Worm (Caenorhabditis elegans) whole organism, late embryonic: Measurements from ENCODE around the gene nhr-205.

Experiments used
- K02D7.2 ChIP-seq: sonication (generic microtip); optimal IDR thresholded peaks from 2 replicates; lab custom pipeline; 2017; ENCODE audit warnings: mild to moderate bottlenecking, missing genetic modification characterization, missing compliant biosample characterization
- T23F11.4 ChIP-seq: fragments of 200-800 bp; sonication (Bioruptor generic); optimal IDR thresholded peaks from 2 replicates; lab custom pipeline; 2018; ENCODE audit warnings: mild to moderate bottlenecking, missing genetic modification characterization, missing compliant biosample characterization
- ahr-1 ChIP-seq: sonication (generic microtip); optimal IDR thresholded peaks from 2 replicates; lab custom pipeline; 2016; ENCODE audit warnings: missing genetic modification characterization, missing compliant biosample characterization
- ceh-19 ChIP-seq: fragments of 200-800 bp; sonication (Bioruptor generic); optimal IDR thresholded peaks from 2 replicates; lab custom pipeline; 2018; ENCODE audit warnings: mild to moderate bottlenecking, missing genetic modification characterization, missing compliant biosample characterization
- ceh-2 ChIP-seq: sonication (generic microtip); optimal IDR thresholded peaks from 2 replicates; lab custom pipeline; 2016; ENCODE audit warnings: missing genotype, missing genetic modification characterization, missing compliant biosample characterization
- ceh-22 ChIP-seq: sonication (generic microtip); optimal IDR thresholded peaks from 2 replicates; lab custom pipeline; 2017; ENCODE audit warnings: missing biosample characterization, missing genetic modification characterization
- ceh-30 ChIP-seq: fragments of 150-350 bp; optimal IDR thresholded peaks from 2 replicates; lab custom pipeline; 2014; ENCODE audit warnings: missing biosample characterization, missing genetic modification characterization
- ceh-31 ChIP-seq: sonication (generic microtip); optimal IDR thresholded peaks from 2 replicates; lab custom pipeline; 2016; ENCODE audit warnings: missing genetic modification characterization, missing compliant biosample characterization
- ceh-34 ChIP-seq: sonication (generic microtip); optimal IDR thresholded peaks from 2 replicates; lab custom pipeline; 2016; ENCODE audit warnings: mild to moderate bottlenecking, missing genetic modification characterization, missing compliant biosample characterization
- ceh-9 ChIP-seq: sonication (generic microtip); optimal IDR thresholded peaks from 2 replicates; lab custom pipeline; 2016; ENCODE audit warnings: mild to moderate bottlenecking, missing genetic modification characterization, inconsistent platforms, missing compliant biosample characterization
- elt-2 ChIP-seq: sonication (generic microtip); optimal IDR thresholded peaks from 2 replicates; lab custom pipeline; 2016; ENCODE audit warnings: missing genetic modification reagents, missing genetic modification characterization, missing compliant biosample characterization
- fax-1 ChIP-seq: sonication (generic microtip); optimal IDR thresholded peaks from 2 replicates; lab custom pipeline; 2016; ENCODE audit warnings: missing genotype, missing genetic modification characterization, missing compliant biosample characterization
- fkh-6 ChIP-seq: sonication (generic microtip); optimal IDR thresholded peaks from 2 replicates; lab custom pipeline; 2016; ENCODE audit warnings: missing genetic modification characterization, missing compliant biosample characterization
- gmeb-2 ChIP-seq: sonication (generic microtip); optimal IDR thresholded peaks from 2 replicates; lab custom pipeline; 2016; ENCODE audit warnings: missing genetic modification characterization, inconsistent platforms, missing compliant biosample characterization
- hlh-30 ChIP-seq: sonication (generic microtip); optimal IDR thresholded peaks from 2 replicates; lab custom pipeline; 2017; ENCODE audit warnings: antibody characterized with exemption, missing genetic modification characterization, missing compliant biosample characterization; ENCODE audit not compliant: insufficient read depth
- lin-11 ChIP-seq: fragments of 200-800 bp; sonication (Bioruptor generic); optimal IDR thresholded peaks from 2 replicates; lab custom pipeline; 2018; ENCODE audit warnings: mild to moderate bottlenecking, missing genetic modification characterization, missing compliant biosample characterization
- madf-2 ChIP-seq: sonication (generic microtip); optimal IDR thresholded peaks from 2 replicates; lab custom pipeline; 2017; ENCODE audit warnings: missing genetic modification characterization, missing compliant biosample characterization
- nfya-1 ChIP-seq: sonication (generic microtip); optimal IDR thresholded peaks from 2 replicates; lab custom pipeline; 2017; ENCODE audit warnings: missing genetic modification characterization, mild to moderate bottlenecking, missing compliant biosample characterization, antibody characterized with exemption, moderate library complexity
- nhr-232 ChIP-seq: sonication (generic microtip); optimal IDR thresholded peaks from 2 replicates; lab custom pipeline; 2016; ENCODE audit warnings: missing genetic modification characterization, missing compliant biosample characterization
- pag-3 ChIP-seq: sonication (generic microtip); optimal IDR thresholded peaks from 2 replicates; lab custom pipeline; 2016; ENCODE audit warnings: missing compliant biosample characterization, missing genetic modification characterization, borderline replicate concordance
- pax-1 ChIP-seq: fragments of 150-350 bp; optimal IDR thresholded peaks from 2 replicates; lab custom pipeline; 2014; ENCODE audit warnings: missing biosample characterization, missing genetic modification characterization
- pha-2 ChIP-seq: sonication (generic microtip); optimal IDR thresholded peaks from 2 replicates; lab custom pipeline; 2017; ENCODE audit warnings: mild to moderate bottlenecking, missing genetic modification characterization, missing compliant biosample characterization
- pha-4 ChIP-seq: fragments of 150-350 bp; optimal IDR thresholded peaks from 2 replicates; lab custom pipeline; 2018; ENCODE audit warnings: missing biosample characterization, missing genetic modification reagents, missing genetic modification characterization
- ref-2 ChIP-seq: sonication (generic microtip); optimal IDR thresholded peaks from 2 replicates; lab custom pipeline; 2016; ENCODE audit warnings: missing genetic modification characterization, missing compliant biosample characterization
- sox-2 ChIP-seq: fragments of 200-800 bp; sonication (Bioruptor generic); IDR thresholded peaks from 2 replicates; pipeline ENCODE4 v1.3.6; 2022; ENCODE audit warnings: missing genetic modification reagents, missing genetic modification characterization, missing compliant biosample characterization
- sox-4 ChIP-seq: sonication (generic microtip); optimal IDR thresholded peaks from 2 replicates; lab custom pipeline; 2017; ENCODE audit warnings: mild to moderate bottlenecking, missing genetic modification characterization, inconsistent platforms, missing compliant biosample characterization
- tbx-2 ChIP-seq: sonication (generic microtip); optimal IDR thresholded peaks from 2 replicates; lab custom pipeline; 2016; ENCODE audit warnings: missing genetic modification characterization, missing compliant biosample characterization
- ttx-3 ChIP-seq: sonication (generic microtip); optimal IDR thresholded peaks from 2 replicates; lab custom pipeline; 2016; ENCODE audit warnings: missing genetic modification reagents, missing genetic modification characterization, missing compliant biosample characterization
- unc-3 ChIP-seq, 2 experiments: fragments of 200-800 bp in 1 of 2; sonication (Bioruptor generic) in 1 of 2; sonication (generic microtip) in 1 of 2; conservative IDR thresholded peaks in 1 of 2; optimal IDR thresholded peaks in 1 of 2; 2 replicates each; pipeline versions ENCODE4 v1.3.6 to Lab custom; 2016 to 2022; ENCODE audit warnings: missing compliant biosample characterization in 2 of 2, missing genetic modification characterization in 2 of 2, missing genetic modification reagents in 1 of 2
- unc-42 ChIP-seq: sonication (generic microtip); optimal IDR thresholded peaks from 2 replicates; lab custom pipeline; 2016; ENCODE audit warnings: missing genotype, missing genetic modification characterization, missing compliant biosample characterization
- unc-55 ChIP-seq: sonication (generic microtip); optimal IDR thresholded peaks from 2 replicates; lab custom pipeline; 2017; ENCODE audit warnings: missing biosample characterization, missing genetic modification reagents, missing genetic modification characterization
- unc-86 ChIP-seq: sonication (generic microtip); optimal IDR thresholded peaks from 2 replicates; lab custom pipeline; 2016; ENCODE audit warnings: missing genetic modification characterization, missing compliant biosample characterization
- zip-5 ChIP-seq: sonication (generic microtip); optimal IDR thresholded peaks from 2 replicates; lab custom pipeline; 2016; ENCODE audit warnings: missing genetic modification characterization, missing compliant biosample characterization
- ztf-16 ChIP-seq: sonication (generic microtip); optimal IDR thresholded peaks from 2 replicates; lab custom pipeline; 2017; ENCODE audit warnings: missing genetic modification characterization, missing compliant biosample characterization

Gene nhr-205

DNA sequence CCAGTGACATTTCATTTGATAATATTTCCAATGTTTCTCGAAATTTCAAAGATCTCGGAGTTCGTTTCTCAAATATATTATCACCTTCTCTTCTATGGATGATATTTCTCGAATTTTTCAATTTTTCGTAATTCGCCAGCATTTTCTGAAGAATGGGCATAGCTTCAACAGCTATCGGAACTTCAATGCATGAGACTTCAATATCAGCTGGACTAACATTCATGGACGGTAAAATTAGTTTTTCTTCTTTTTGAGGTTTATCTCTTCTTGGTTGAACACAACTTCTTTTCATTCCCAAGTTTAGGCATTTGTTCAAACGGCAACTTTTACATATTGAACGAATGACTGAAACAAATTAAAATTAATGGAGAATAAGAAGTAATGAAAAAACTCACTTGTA is 671 bp downstream of the nhr-205 start:
- TF ChIP-seq ceh-31, result no peak
- TF ChIP-seq unc-86, result no peak
- TF ChIP-seq tbx-2 (tag; lab: Kevin White, UChicago), result no peak
- TF ChIP-seq, all 69 proteins: peak for 0

DNA sequence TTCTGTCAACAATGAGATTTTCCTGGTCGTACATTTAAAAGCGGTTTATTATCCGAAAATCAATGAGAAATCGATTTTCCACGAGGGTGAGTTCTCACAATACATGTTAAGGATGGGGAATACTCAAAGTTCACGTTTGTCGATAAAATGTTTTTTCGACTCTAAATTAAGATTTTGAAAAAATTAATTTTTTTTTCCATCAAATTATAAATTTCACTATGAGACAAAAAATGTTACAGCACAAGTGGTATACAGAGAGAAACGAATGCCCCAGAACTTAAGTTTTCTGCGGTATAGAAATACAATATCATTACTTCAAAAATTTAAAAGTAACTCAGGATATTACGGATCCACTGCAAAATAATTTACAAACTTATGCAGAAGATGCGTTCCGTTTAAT is 3.3 kb downstream of the nhr-205 start, which contains the start of gene R04B5.1:
Gene R04B5.1, minus strand, starts transcription at position 101 of the 400 bp plus-strand sequence.
- no peak for TF ChIP-seq unc-3 (GFP tag; conservative IDR thresholded peaks at IDR 0.05; lab: Robert Waterston, UW)
- TF ChIP-seq unc-3 (tag; optimal IDR thresholded peaks at IDR 0.05; lab: Kevin White, UChicago), result no peak
- TF ChIP-seq madf-2 (tag; lab: Kevin White, UChicago), result no peak
- no peak for TF ChIP-seq K02D7.2 (tag; lab: Kevin White, UChicago)
- no peak for TF ChIP-seq ceh-9 (tag; lab: Kevin White, UChicago)
- no peak for TF ChIP-seq fax-1 (tag; lab: Kevin White, UChicago)
- TF ChIP-seq gmeb-2 (tag; lab: Kevin White, UChicago), result no peak
- TF ChIP-seq hlh-30, result no peak
- TF ChIP-seq ttx-3 (tag; lab: Kevin White, UChicago), result no peak
- no peak for TF ChIP-seq fkh-6 (tag; lab: Kevin White, UChicago)
- no peak for TF ChIP-seq ceh-22 (tag; lab: Kevin White, UChicago)
- TF ChIP-seq T23F11.4 (GFP tag; lab: Kevin White, UChicago), result no peak
- TF ChIP-seq unc-86, result no peak
- TF ChIP-seq ahr-1 (tag; lab: Kevin White, UChicago), result no peak
- no peak for TF ChIP-seq pag-3 (tag; lab: Kevin White, UChicago)
- TF ChIP-seq unc-55, result no peak
- no peak for TF ChIP-seq ref-2 (tag; lab: Kevin White, UChicago)
- TF ChIP-seq, all 69 proteins: peak for 0

DNA sequence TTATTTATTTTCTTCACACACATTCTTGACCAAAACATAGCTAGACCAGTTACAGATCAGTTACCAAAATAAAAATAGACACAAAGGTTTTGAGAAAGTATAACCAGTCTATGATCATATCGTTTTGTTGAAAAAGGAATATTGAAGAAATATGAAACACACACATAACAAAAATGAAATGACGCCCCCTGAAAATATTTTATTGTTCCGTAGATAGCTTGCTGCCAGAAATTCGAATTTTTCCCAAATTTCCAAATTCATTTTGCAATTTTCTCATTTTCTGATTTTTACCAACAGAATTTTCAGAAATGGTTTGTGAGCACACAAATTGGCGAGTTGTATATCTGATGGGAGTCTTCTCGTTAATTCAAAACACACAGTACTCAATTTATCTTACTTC is 6.1 kb downstream of the nhr-205 start, which contains the start of gene F57A8.7:
Gene F57A8.7, plus strand, starts transcription at position 301 of the 400 bp plus-strand sequence.
- TF ChIP-seq ceh-2 (tag; lab: Kevin White, UChicago) (no peak), ref-2 (tag; lab: Kevin White, UChicago) (no peak), sox-4 (tag; lab: Kevin White, UChicago) (no peak), ztf-16 (no peak), ttx-3 (tag; lab: Kevin White, UChicago) (no peak), nfya-1 (no peak), pha-4 (no peak), pax-1 (no peak), tbx-2 (tag; lab: Kevin White, UChicago) (no peak), unc-86 (no peak), ahr-1 (tag; lab: Kevin White, UChicago) (no peak), zip-5 (no peak), pha-2 (tag; lab: Kevin White, UChicago) (no peak)

DNA sequence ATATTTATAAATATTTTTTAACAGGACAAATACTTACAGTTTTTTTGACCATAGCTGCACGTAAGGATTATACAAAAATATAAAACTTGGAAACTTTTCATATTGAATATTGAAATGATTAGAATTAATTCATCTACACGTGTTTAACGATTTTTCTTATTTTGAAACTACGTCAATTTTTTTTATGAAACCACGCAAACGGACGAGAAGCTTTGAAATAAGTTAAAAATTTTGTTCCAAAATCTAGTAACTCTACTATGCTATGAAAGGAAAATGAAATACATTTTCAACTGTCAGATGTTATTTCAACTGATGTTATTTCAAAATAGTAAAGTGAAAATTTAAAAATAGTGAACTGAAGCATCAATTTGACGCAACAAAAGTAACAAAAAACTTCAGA is 7.8 kb downstream of the nhr-205 start, which contains the start of gene F57A8.6:
Gene F57A8.6, minus strand, starts transcription at position 101 of the 400 bp plus-strand sequence.
- no peak for TF ChIP-seq zip-5
- TF ChIP-seq tbx-2 (tag; lab: Kevin White, UChicago), result no peak
- no peak for TF ChIP-seq ceh-30
- TF ChIP-seq nfya-1, result no peak
- no peak for TF ChIP-seq pha-2 (tag; lab: Kevin White, UChicago)
- TF ChIP-seq sox-2 (GFP tag; lab: Robert Waterston, UW), result no peak
- no peak for TF ChIP-seq nhr-232 (tag; lab: Kevin White, UChicago)
- no peak for TF ChIP-seq ceh-22 (tag; lab: Kevin White, UChicago)
- TF ChIP-seq ahr-1 (tag; lab: Kevin White, UChicago), result no peak
- TF ChIP-seq fkh-6 (tag; lab: Kevin White, UChicago), result no peak
- TF ChIP-seq ceh-19 (GFP tag; lab: Kevin White, UChicago), result no peak
- no peak for TF ChIP-seq elt-2 (tag; lab: Kevin White, UChicago)
- no peak for TF ChIP-seq unc-42 (tag; lab: Kevin White, UChicago)
- no peak for TF ChIP-seq ceh-34

DNA sequence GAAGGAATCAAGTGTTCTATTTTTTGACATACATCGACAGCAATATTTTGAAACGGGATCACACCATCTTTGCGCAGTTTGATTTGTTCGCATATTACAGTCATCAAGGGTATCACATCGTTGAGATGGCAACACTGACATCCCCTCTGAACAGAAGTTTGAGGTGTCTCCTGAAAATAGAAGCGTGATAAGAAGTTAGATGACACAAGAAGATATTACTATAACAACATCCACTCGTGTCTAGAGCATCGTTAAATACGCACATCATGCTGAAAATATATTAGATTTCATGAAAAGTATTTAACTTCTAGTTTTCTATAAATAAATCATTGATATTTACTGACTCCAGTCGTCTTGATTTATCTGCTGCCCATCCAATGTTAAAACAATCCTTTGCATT is 8.9 kb downstream of the nhr-205 start:
- TF ChIP-seq ttx-3 (tag; lab: Kevin White, UChicago) (no peak), lin-11 (tag; lab: Kevin White, UChicago) (no peak), ceh-22 (tag; lab: Kevin White, UChicago) (no peak)
